Worm (Caenorhabditis elegans): ENCODE results near the gene eef-1A.1.
A peak's percentile ranks its signal among the peaks of the same experiment; 100 is the strongest.

eef-1A.1 gene

ce11 chrIII:6973682-6974081 lies 2.2 kb upstream of the eef-1A.1 start, which contains the start of gene F31E3.2:
Gene F31E3.2 (plus strand): TSS chrIII:6973982.
- peak; percentile 24 for TF ChIP-seq nfya-1 (tag; optimal IDR thresholded peaks at IDR 0.05; ENCODE audit: insufficient read depth)
- TF ChIP-seq pha-4 (tag; optimal IDR thresholded peaks at IDR 0.05): no peak

- no peak for TF ChIP-seq fkh-2 (tag; optimal IDR thresholded peaks at IDR 0.05)
- TF ChIP-seq snpc-4 (tag; optimal IDR thresholded peaks at IDR 0.05): no peak
- TF ChIP-seq mdl-1 (tag; optimal IDR thresholded peaks at IDR 0.05): no peak
- TF ChIP-seq ztf-4 (tag; optimal IDR thresholded peaks at IDR 0.05): no peak
- no peak for TF ChIP-seq nhr-11 (tag; optimal IDR thresholded peaks at IDR 0.05)
- no peak for TF ChIP-seq ztf-11 (tag; optimal IDR thresholded peaks at IDR 0.05)
- TF ChIP-seq fkh-10 (GFP tag; optimal IDR thresholded peaks at IDR 0.05): no peak
- TF ChIP-seq nhr-25 (tag; optimal IDR thresholded peaks at IDR 0.05): no peak
- TF ChIP-seq ZK546.5 (tag; optimal IDR thresholded peaks at IDR 0.05): no peak
These were observed 768 bp downstream of the eef-1A.1 start for ce11 chrIII:6970744-6971143.

- TF ChIP-seq ama-1 (optimal IDR thresholded peaks at IDR 0.05): peak; percentile 89
- no peak for TF ChIP-seq nhr-76 (tag; optimal IDR thresholded peaks at IDR 0.05)
- no peak for TF ChIP-seq lsy-12 (tag; optimal IDR thresholded peaks at IDR 0.05)
- TF ChIP-seq elt-2 (tag; optimal IDR thresholded peaks at IDR 0.05): peak; percentile 9
These were observed 1.6 kb downstream of the eef-1A.1 start for ce11 chrIII:6969781-6970342.

ce11 chrIII:6969090-6969489 lies 2.4 kb downstream of the eef-1A.1 start, which contains the start of gene F31E3.12:
Gene F31E3.12 (plus strand): TSS chrIII:6969390.
- no peak for TF ChIP-seq lsy-12 (tag; optimal IDR thresholded peaks at IDR 0.05)
- no peak for TF ChIP-seq elt-1 (tag; optimal IDR thresholded peaks at IDR 0.05)
- TF ChIP-seq nhr-43 (tag; optimal IDR thresholded peaks at IDR 0.05; ENCODE audit: poor library complexity, severe bottlenecking): no peak
- no peak for TF ChIP-seq ceh-82 (tag; optimal IDR thresholded peaks at IDR 0.05)
- TF ChIP-seq R02D3.7 (tag; optimal IDR thresholded peaks at IDR 0.05): no peak
- TF ChIP-seq snpc-4 (tag; optimal IDR thresholded peaks at IDR 0.05): no peak
- no peak for TF ChIP-seq pha-4 (tag; optimal IDR thresholded peaks at IDR 0.05)
- no peak for TF ChIP-seq fkh-10 (GFP tag; optimal IDR thresholded peaks at IDR 0.05)
- no peak for TF ChIP-seq nhr-28 (tag; optimal IDR thresholded peaks at IDR 0.05)
- no peak for TF ChIP-seq tbx-2 (tag; optimal IDR thresholded peaks at IDR 0.05)
- no peak for TF ChIP-seq unc-62 (GFP tag; optimal IDR thresholded peaks at IDR 0.05)
- TF ChIP-seq nhr-77 (tag; optimal IDR thresholded peaks at IDR 0.05): no peak
- TF ChIP-seq lin-15B (tag; optimal IDR thresholded peaks at IDR 0.05): no peak
- no peak for TF ChIP-seq zag-1 (tag; optimal IDR thresholded peaks at IDR 0.05)

ce11 chrIII:6968655-6969054 lies 2.9 kb downstream of the eef-1A.1 start:
- TF ChIP-seq fkh-10 (GFP tag; optimal IDR thresholded peaks at IDR 0.05) (no peak), nhr-67 (tag; optimal IDR thresholded peaks at IDR 0.05) (no peak), pha-4 (tag; optimal IDR thresholded peaks at IDR 0.05) (no peak), nhr-11 (tag; optimal IDR thresholded peaks at IDR 0.05) (no peak)

- TF ChIP-seq unc-39 (tag; optimal IDR thresholded peaks at IDR 0.05): no peak
- TF ChIP-seq zag-1 (tag; optimal IDR thresholded peaks at IDR 0.05): no peak
- TF ChIP-seq nhr-11 (tag; optimal IDR thresholded peaks at IDR 0.05): no peak
- peak; percentile 49 for TF ChIP-seq lin-15B (tag; optimal IDR thresholded peaks at IDR 0.05)
- no peak for TF ChIP-seq elt-2 (tag; optimal IDR thresholded peaks at IDR 0.05)
- no peak for TF ChIP-seq fkh-10 (GFP tag; optimal IDR thresholded peaks at IDR 0.05)
- TF ChIP-seq pha-4 (tag; optimal IDR thresholded peaks at IDR 0.05): peak; percentile 78
- no peak for TF ChIP-seq ceh-9 (tag; optimal IDR thresholded peaks at IDR 0.05)
- no peak for TF ChIP-seq nhr-67 (tag; optimal IDR thresholded peaks at IDR 0.05)
- no peak for TF ChIP-seq daf-12 (tag; optimal IDR thresholded peaks at IDR 0.05)
- TF ChIP-seq ZK546.5 (tag; optimal IDR thresholded peaks at IDR 0.05): no peak
- peak; percentile 55 for TF ChIP-seq nfya-1 (tag; optimal IDR thresholded peaks at IDR 0.05; ENCODE audit: insufficient read depth)
- TF ChIP-seq R02D3.7 (tag; optimal IDR thresholded peaks at IDR 0.05): peak; percentile 90
- TF ChIP-seq snpc-4 (tag; optimal IDR thresholded peaks at IDR 0.05): no peak
- TF ChIP-seq nhr-12 (tag; optimal IDR thresholded peaks at IDR 0.05): no peak
- no peak for TF ChIP-seq sea-2 (GFP tag; optimal IDR thresholded peaks at IDR 0.05)
- TF ChIP-seq ztf-4 (tag; optimal IDR thresholded peaks at IDR 0.05): no peak
- TF ChIP-seq nhr-28 (tag; optimal IDR thresholded peaks at IDR 0.05): no peak
- no peak for TF ChIP-seq mml-1 (tag; optimal IDR thresholded peaks at IDR 0.05)
- no peak for TF ChIP-seq nhr-25 (tag; optimal IDR thresholded peaks at IDR 0.05)
- no peak for TF ChIP-seq ama-1 (optimal IDR thresholded peaks at IDR 0.05)
- no peak for TF ChIP-seq nhr-237 (tag; optimal IDR thresholded peaks at IDR 0.05)
- TF ChIP-seq eor-1 (tag; optimal IDR thresholded peaks at IDR 0.05): no peak
- TF ChIP-seq elt-1 (tag; optimal IDR thresholded peaks at IDR 0.05): no peak
- TF ChIP-seq ceh-28 (tag; optimal IDR thresholded peaks at IDR 0.05): no peak
- TF ChIP-seq elt-3 (tag; optimal IDR thresholded peaks at IDR 0.05): no peak
- TF ChIP-seq nhr-23 (tag; optimal IDR thresholded peaks at IDR 0.05): peak; percentile 12
- no peak for TF ChIP-seq lsy-12 (tag; optimal IDR thresholded peaks at IDR 0.05)
- TF ChIP-seq aly-2 (tag; optimal IDR thresholded peaks at IDR 0.05): no peak
- peak; percentile 11 for TF ChIP-seq hmg-11 (tag; optimal IDR thresholded peaks at IDR 0.05)
- TF ChIP-seq mdl-1 (tag; optimal IDR thresholded peaks at IDR 0.05): no peak
- TF ChIP-seq fos-1 (tag; optimal IDR thresholded peaks at IDR 0.05): no peak
These were observed 3.4 kb downstream of the eef-1A.1 start, which contains the start of gene panl-2 for ce11 chrIII:6968080-6968639. Gene panl-2 (minus strand): TSS chrIII:6968130.

All from whole organism, L3 larva.